Fruit fly (Drosophila melanogaster): ENCODE data around the gene CG32643.

DNA sequence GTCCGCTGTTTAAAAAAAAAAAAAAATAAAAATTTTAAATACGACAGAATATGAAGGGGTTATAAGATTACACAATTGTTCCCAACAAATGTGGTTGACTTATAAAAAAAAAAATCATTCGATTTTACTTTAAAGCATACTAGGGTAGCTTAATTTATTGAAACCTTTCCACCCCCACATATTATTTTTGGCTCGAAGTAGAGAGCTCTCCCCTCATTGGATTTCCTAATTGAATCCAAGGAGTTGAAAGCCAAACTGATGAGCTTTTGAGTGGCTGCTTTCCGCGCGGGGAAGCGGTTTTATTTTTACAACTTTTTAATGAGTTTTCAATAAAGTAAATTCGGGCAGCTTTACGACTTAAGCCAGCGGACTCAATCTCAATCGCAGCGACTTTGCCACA lies 20.5 kb downstream of the CG32643 start, which contains the start of gene CG15719:
- TF ChIP-seq CG34367 (tag; optimal IDR thresholded peaks at IDR 0.05), result no peak
- no peak for TF ChIP-seq Pif1A (GFP tag; optimal IDR thresholded peaks at IDR 0.05)
- TF ChIP-seq CG8301 (tag; optimal IDR thresholded peaks at IDR 0.05), result no peak
- no peak for TF ChIP-seq Ets98B (GFP tag; IDR thresholded peaks at IDR 0.05)
- TF ChIP-seq CG8159 (tag; optimal IDR thresholded peaks at IDR 0.05), result no peak
- no peak for TF ChIP-seq CG10348 (GFP tag; IDR thresholded peaks at IDR 0.05)
- no peak for TF ChIP-seq CG9948 (tag; optimal IDR thresholded peaks at IDR 0.05)
- no peak for TF ChIP-seq Snoo (tag; optimal IDR thresholded peaks at IDR 0.05)
- TF ChIP-seq CG13204 (GFP tag; optimal IDR thresholded peaks at IDR 0.05), result no peak
- no peak for TF ChIP-seq rn (GFP tag; IDR thresholded peaks at IDR 0.05)
- no peak for TF ChIP-seq EcR (GFP tag; optimal IDR thresholded peaks at IDR 0.05)
- no peak for TF ChIP-seq fd96Ca (GFP tag; IDR thresholded peaks at IDR 0.05)
- no peak for TF ChIP-seq CG15710 (tag; optimal IDR thresholded peaks at IDR 0.05)
